Worm (Caenorhabditis elegans): Measurements from ENCODE around the gene ZC155.4.

The ZC155.4 gene

DNA sequence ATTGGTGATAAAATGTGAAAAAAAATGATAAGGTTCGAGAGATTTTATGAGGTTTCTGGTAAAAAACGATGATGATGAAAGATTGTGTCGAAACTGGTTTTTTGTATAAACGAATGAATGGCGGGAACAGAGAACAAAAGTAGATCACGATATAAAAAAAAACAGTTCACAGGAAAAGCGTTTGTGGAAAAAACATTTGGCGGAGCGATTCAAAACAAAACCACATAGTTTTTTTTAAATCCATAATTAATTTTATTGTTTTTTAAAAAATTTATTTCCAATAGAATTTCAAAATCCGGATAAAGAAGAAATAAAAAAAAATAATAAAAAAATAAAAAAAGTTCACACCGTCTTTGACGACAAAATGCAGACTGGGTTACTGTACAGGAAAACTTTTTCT is at the start of gene ZC155.4:
TSS of gene ZC155.4 (minus strand) at position 101 of the 400 bp plus-strand sequence.
- TF ChIP-seq nhr-42 (GFP tag; IDR thresholded peaks at IDR 0.05) (no peak), fkh-10 (GFP tag; optimal IDR thresholded peaks at IDR 0.05) (no peak), dmd-6 (GFP tag; IDR thresholded peaks at IDR 0.05) (no peak)

DNA sequence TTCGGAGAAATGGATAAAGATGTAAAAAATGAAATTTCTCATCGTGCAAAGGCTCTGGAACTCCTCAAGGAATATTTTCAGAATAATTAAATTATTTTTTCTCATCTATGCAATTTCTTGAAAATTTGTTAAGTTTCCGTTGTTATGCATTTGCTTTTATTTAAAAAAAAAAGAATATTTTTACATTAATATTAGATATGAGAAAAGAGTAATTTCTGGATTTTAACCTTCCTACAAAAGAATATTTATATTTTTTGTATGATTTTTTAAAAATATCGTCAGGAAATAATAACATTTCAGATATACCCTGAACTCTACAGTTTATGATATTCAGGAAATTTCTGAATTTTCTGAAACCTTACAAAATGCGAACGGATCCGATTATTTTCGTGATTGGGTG is 49.5 kb upstream of the ZC155.4 start, which contains the start of gene gro-1:
TSS of gene gro-1 (plus strand) at position 301 of the 400 bp plus-strand sequence.
- TF ChIP-seq spr-3 (GFP tag; optimal IDR thresholded peaks at IDR 0.05), result no peak
- TF ChIP-seq aha-1 (tag), result no peak
- peak in 1 of 2 experiments; percentile 17 for TF ChIP-seq unc-62 (GFP tag; optimal IDR thresholded peaks at IDR 0.05 in 1 of 2)
- TF ChIP-seq unc-62 (tag; optimal IDR thresholded peaks at IDR 0.05), result no peak

DNA sequence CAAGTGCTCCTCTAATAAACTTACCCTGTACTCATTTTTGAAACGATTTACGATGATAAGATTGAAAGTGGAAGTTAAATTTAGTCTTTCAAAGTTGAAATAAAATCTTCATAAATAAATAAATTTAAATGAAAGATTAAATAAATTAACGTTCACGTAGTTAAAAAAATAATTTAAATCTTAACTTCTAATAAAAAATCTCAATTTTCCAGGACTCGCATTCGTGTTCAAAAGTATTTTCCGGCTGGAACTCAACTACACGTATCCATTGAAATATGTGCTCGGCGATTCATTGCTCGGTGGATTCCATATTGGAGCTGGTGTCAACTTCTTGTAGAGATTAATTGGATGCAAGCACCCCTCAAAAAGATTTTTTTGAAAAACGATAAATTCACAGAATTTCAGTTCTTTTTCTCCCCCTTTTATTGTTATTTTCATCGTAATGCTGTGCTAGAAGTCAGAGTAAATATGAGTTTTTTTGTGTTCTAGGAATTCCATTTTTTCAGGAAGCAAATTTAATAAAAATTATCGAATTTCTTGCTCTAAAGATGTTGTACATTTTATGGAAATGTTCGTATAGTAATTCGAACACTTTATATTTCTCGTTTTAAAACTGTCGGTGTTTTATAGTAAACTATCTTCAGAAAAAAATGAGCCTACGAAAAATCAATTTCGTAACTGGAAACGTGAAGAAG is 48.2 kb upstream of the ZC155.4 start, which contains the start of the genes C34E10.9 and hap-1:
TSS of gene C34E10.9 (minus strand) at position 101 of the 695 bp plus-strand sequence.
TSS of gene hap-1 (plus strand) at position 645 of the 695 bp plus-strand sequence.
- TF ChIP-seq lin-39 (tag; optimal IDR thresholded peaks at IDR 0.05) (no peak), mdt-29 (GFP tag; IDR thresholded peaks at IDR 0.05) (no peak), fkh-10 (GFP tag; optimal IDR thresholded peaks at IDR 0.05) (no peak), skn-1 (tag; optimal IDR thresholded peaks at IDR 0.05) (no peak), snpc-4 (tag; optimal IDR thresholded peaks at IDR 0.05) (no peak), gei-8 (GFP tag; optimal IDR thresholded peaks at IDR 0.05) (no peak), lin-38 (GFP tag; IDR thresholded peaks at IDR 0.05) (no peak), ama-1 (optimal IDR thresholded peaks at IDR 0.05) (no peak), Y48G9A.11 (GFP tag; IDR thresholded peaks at IDR 0.05) (no peak), cey-2 (tag; optimal IDR thresholded peaks at IDR 0.05; ENCODE audit: borderline replicate concordance, insufficient read depth) (no peak), tra-1 (GFP tag; IDR thresholded peaks at IDR 0.05) (no peak), nhr-28 (tag; optimal IDR thresholded peaks at IDR 0.05) (no peak), zip-11 (GFP tag; IDR thresholded peaks at IDR 0.05) (no peak), F44E2.7 (GFP tag; IDR thresholded peaks at IDR 0.05) (no peak), lir-3 (tag; optimal IDR thresholded peaks at IDR 0.05) (no peak), ZK337.2 (GFP tag; IDR thresholded peaks at IDR 0.05) (no peak), vab-7 (GFP tag; IDR thresholded peaks at IDR 0.05) (no peak), nhr-10 (tag; optimal IDR thresholded peaks at IDR 0.05) (no peak), ztf-7 (tag; optimal IDR thresholded peaks at IDR 0.05) (no peak)

DNA sequence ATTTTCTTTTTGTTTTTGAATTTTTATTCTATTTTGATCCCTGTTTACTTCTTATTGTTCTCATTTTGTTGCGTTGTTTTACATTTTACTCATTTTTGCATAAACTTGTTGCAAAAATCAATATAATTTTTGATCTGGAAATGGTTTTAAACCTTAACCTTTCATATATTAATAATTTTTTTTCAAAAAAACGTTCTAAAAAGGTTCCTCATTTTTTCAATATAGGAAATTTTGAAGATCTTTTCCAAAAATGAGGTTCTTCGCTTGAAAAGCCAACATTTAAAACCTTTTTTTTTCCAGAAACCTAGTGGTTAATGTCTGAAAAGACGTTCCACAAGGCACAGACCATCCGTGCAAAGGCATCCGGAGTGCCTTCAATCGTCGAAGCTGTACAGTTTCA is 45.1 kb upstream of the ZC155.4 start, which contains the start of gene gop-3:
TSS of gene gop-3 (plus strand) at position 301 of the 400 bp plus-strand sequence.
- TF ChIP-seq cey-2 (tag; optimal IDR thresholded peaks at IDR 0.05; ENCODE audit: borderline replicate concordance, insufficient read depth) (no peak), lin-15B (tag; optimal IDR thresholded peaks at IDR 0.05) (no peak), tra-1 (GFP tag; IDR thresholded peaks at IDR 0.05) (no peak)

DNA sequence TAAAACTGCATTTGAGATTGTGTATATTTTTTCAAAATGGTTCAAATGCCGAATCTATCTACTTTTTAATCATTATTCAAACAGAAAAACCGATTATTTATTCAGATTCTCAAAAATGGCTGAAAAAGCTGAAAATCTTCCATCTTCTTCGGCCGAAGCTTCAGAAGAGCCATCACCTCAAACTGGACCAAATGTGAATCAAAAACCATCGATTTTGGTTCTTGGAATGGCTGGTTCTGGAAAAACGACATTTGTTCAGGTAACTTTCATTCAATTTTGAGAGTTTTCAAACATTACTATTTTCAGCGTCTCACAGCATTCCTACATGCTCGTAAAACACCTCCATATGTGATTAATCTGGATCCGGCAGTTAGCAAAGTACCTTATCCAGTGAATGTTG is 43.6 kb upstream of the ZC155.4 start, which contains the start of gene gop-2:
TSS of gene gop-2 (plus strand) at position 106 of the 400 bp plus-strand sequence.
- TF ChIP-seq nhr-102 (tag; optimal IDR thresholded peaks at IDR 0.05), result no peak
- TF ChIP-seq ctbp-1 (GFP tag; IDR thresholded peaks at IDR 0.05), result no peak
- no peak for TF ChIP-seq fos-1 (tag; optimal IDR thresholded peaks at IDR 0.05)
- no peak for TF ChIP-seq Y48G9A.11 (GFP tag; IDR thresholded peaks at IDR 0.05)
- TF ChIP-seq zfp-3 (GFP tag; conservative IDR thresholded peaks at IDR 0.05), result no peak
- TF ChIP-seq pqm-1 (tag; optimal IDR thresholded peaks at IDR 0.05), result no peak
- TF ChIP-seq T20F7.1 (GFP tag; optimal IDR thresholded peaks at IDR 0.05), result no peak
- TF ChIP-seq ama-1 (optimal IDR thresholded peaks at IDR 0.05), result peak; percentile 24
- no peak for TF ChIP-seq lir-3 (tag; optimal IDR thresholded peaks at IDR 0.05)
- peak in 1 of 2 experiments; percentile 92 for TF ChIP-seq unc-62 (GFP tag; optimal IDR thresholded peaks at IDR 0.05 in 1 of 2)
- no peak for TF ChIP-seq unc-62 (tag; optimal IDR thresholded peaks at IDR 0.05)
- TF ChIP-seq aha-1 (tag), result no peak
- TF ChIP-seq nhr-6 (tag; optimal IDR thresholded peaks at IDR 0.05), result no peak
